Fruit fly (Drosophila melanogaster): ENCODE measurements around the gene Xrcc2.
A peak's percentile ranks its signal among the peaks of the same experiment; 100 is the strongest.

The Xrcc2 gene

DNA sequence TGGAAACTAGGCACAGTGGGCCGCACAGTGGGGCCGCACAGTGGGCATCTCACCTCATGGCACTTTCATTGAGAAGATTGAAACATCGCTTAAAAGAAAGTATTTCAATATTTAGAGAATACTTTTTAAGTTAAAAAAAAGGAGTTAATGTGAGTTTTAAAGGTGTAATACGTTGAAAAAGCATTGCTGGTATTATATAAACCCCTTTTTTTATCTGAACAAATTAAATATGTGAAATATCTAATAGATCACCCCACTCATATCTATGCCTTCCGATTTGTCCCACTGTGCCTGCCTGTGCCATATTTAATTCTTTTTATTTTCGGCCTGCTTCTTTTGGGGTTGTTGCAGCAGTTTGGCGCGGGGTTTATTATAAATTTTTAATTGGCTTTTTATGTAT lies 33.4 kb downstream of the Xrcc2 start (continued):
- TF ChIP-seq CG2712 (tag; optimal IDR thresholded peaks at IDR 0.05) (peak; percentile 53), CG13775 (GFP tag; optimal IDR thresholded peaks at IDR 0.05) (no peak), Max (GFP tag; optimal IDR thresholded peaks at IDR 0.05) (no peak), Atf3 (GFP tag; optimal IDR thresholded peaks at IDR 0.05) (no peak), GATAe (GFP tag; conservative IDR thresholded peaks at IDR 0.05) (no peak), CG12942 (GFP tag; optimal IDR thresholded peaks at IDR 0.05) (no peak), fd102C (GFP tag; optimal IDR thresholded peaks at IDR 0.05) (no peak), Hand (GFP tag; optimal IDR thresholded peaks at IDR 0.05) (no peak), scrt (GFP tag; optimal IDR thresholded peaks at IDR 0.05) (no peak), CG8944 (GFP tag; optimal IDR thresholded peaks at IDR 0.05) (no peak), CG14710 (tag; optimal IDR thresholded peaks at IDR 0.05) (peak; percentile 14), jing (GFP tag; optimal IDR thresholded peaks at IDR 0.05) (no peak), ems (GFP tag; optimal IDR thresholded peaks at IDR 0.05) (no peak), CG4820 (GFP tag; optimal IDR thresholded peaks at IDR 0.05) (peak; percentile 11), Blimp-1 (GFP tag; optimal IDR thresholded peaks at IDR 0.05) (peak; percentile 31), Poxn (GFP tag; IDR thresholded peaks at IDR 0.05) (no peak), exex (tag; optimal IDR thresholded peaks at IDR 0.05) (no peak), Rfx (GFP tag; IDR thresholded peaks at IDR 0.05) (no peak), seq (GFP tag; IDR thresholded peaks at IDR 0.05) (no peak), prd (optimal IDR thresholded peaks at IDR 0.05) (no peak), prd (GFP tag; IDR thresholded peaks at IDR 0.05) (peak; percentile 27; the same call in 1 of the 3 replicates), tna (GFP tag; IDR thresholded peaks at IDR 0.05; ENCODE audit: partially characterized antibody) (no peak), CG10147 (GFP tag; optimal IDR thresholded peaks at IDR 0.05) (no peak), CG14441 (GFP tag; IDR thresholded peaks at IDR 0.05) (no peak), corto (GFP tag; optimal IDR thresholded peaks at IDR 0.05) (peak; percentile 7), oc (tag; optimal IDR thresholded peaks at IDR 0.05) (no peak), lab (GFP tag; optimal IDR thresholded peaks at IDR 0.05) (no peak), klu (GFP tag; IDR thresholded peaks at IDR 0.05) (no peak), CG10979 (tag; optimal IDR thresholded peaks at IDR 0.05) (peak; percentile 39), Gug (GFP tag; IDR thresholded peaks at IDR 0.05) (no peak; the same call in 3 of the 4 replicates), gcm2 (GFP tag; optimal IDR thresholded peaks at IDR 0.05) (no peak), CG17359 (tag; optimal IDR thresholded peaks at IDR 0.05) (no peak), tgo (GFP tag; IDR thresholded peaks at IDR 0.05) (no peak), Stat92E (GFP tag; optimal IDR thresholded peaks at IDR 0.05) (no peak), CG15601 (tag; optimal IDR thresholded peaks at IDR 0.05) (no peak), CG4424 (GFP tag; optimal IDR thresholded peaks at IDR 0.05) (peak; percentile 3), hbn (GFP tag; IDR thresholded peaks at IDR 0.05; ENCODE audit: partially characterized antibody) (no peak), pzg (GFP tag; optimal IDR thresholded peaks at IDR 0.05) (no peak), Ets97D (GFP tag; optimal IDR thresholded peaks at IDR 0.05) (peak; percentile 4), CG33557 (GFP tag; optimal IDR thresholded peaks at IDR 0.05) (no peak), Hey (tag; optimal IDR thresholded peaks at IDR 0.05) (no peak), D19A (tag; optimal IDR thresholded peaks at IDR 0.05) (peak; percentile 18), CG11696 (GFP tag; IDR thresholded peaks at IDR 0.05) (no peak), CG6683 (GFP tag; optimal IDR thresholded peaks at IDR 0.05) (no peak), vvl (GFP tag; IDR thresholded peaks at IDR 0.05) (0 out of 2 replicates have a peak, but pooled peaks have one; percentile 27), Fer1 (GFP tag; optimal IDR thresholded peaks at IDR 0.05) (no peak), CG31365 (tag; optimal IDR thresholded peaks at IDR 0.05) (no peak), CG11695 (GFP tag; IDR thresholded peaks at IDR 0.05) (no peak), CG10321 (GFP tag; IDR thresholded peaks at IDR 0.05) (no peak), nerfin-2 (GFP tag; IDR thresholded peaks at IDR 0.05; ENCODE audit: partially characterized antibody) (no peak), CG11085 (GFP tag; IDR thresholded peaks at IDR 0.05) (no peak)

Data from whole organism, embryonic.